Worm (Caenorhabditis elegans) whole organism, L4/young adult: Measurements from ENCODE around the gene Y51H4A.936.

ENCODE experiments used
- dao-5 ChIP-seq: sonication (generic microtip); optimal IDR thresholded peaks from 2 replicates; lab custom pipeline; 2016; ENCODE audit warnings: missing genotype, missing genetic modification characterization, moderate library complexity, missing compliant biosample characterization
- him-1 ChIP-seq: sonication (generic microtip); optimal IDR thresholded peaks from 2 replicates; lab custom pipeline; 2016; ENCODE audit warnings: missing genotype, missing genetic modification reagents, missing genetic modification characterization, missing compliant biosample characterization

DNA sequence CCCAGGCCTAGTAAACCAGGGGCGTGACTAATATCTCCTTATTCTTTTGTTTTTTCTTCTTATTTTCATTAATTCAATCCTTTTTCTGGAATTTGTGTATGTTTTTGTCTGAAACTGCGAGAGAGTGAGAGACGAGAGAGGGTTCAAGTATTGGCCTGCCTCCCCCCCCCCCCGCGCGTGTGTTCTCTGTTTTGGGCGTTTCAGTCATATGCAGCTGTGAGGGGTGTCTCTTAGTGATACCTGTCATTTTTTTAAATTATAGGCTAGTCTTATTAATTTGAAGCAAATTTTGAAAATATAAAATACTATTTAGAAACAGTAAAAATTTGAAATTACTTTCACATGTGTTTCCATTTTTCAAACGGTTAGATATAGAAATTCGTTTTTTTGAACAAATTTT lies 30.3 kb downstream of the Y51H4A.936 start:
- TF ChIP-seq him-1 (tag; lab: Kevin White, UChicago) (no peak), dao-5 (no peak)
